Worm (Caenorhabditis elegans) whole organism, early embryonic: ENCODE results near the gene srg-64.

Experiments used
- ama-1 ChIP-seq: fragments of 150-350 bp; optimal IDR thresholded peaks from 2 replicates; lab custom pipeline; 2014
- pes-1 ChIP-seq: fragments of 200-800 bp; sonication (Bioruptor generic); IDR thresholded peaks from 2 replicates; pipeline ENCODE4 v1.3.6; 2022; ENCODE audit warnings: missing genetic modification reagents, missing genetic modification characterization, missing compliant biosample characterization
- scrt-1 ChIP-seq: fragments of 200-800 bp; sonication (Bioruptor generic); IDR thresholded peaks from 2 replicates; pipeline ENCODE4 v1.3.6; 2022; ENCODE audit warnings: missing genetic modification characterization, missing compliant biosample characterization

DNA sequence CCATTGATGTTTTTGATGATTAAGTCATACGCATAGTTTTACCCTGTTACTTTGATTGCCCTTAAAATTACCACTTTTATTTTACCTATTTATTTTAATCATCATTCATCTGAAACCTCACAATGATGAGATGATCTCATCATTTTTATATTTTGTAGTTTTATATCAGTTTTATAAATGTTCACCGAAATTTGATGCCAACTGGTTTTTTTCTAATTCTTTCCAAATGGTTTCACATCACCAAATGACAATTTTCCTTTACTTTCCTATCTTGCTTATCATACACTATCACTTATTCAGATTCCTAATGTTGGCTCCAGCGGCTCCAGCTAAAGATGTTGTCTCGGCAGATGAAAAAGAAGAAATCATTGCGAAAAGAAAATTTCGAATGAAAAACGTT is 8.8 kb downstream of the srg-64 start, which contains the start of gene lin-15A:
- no peak for TF ChIP-seq scrt-1 (GFP tag; lab: Robert Waterston, UW)
- no peak for TF ChIP-seq ama-1 (lab: Kevin White, UChicago)
- no peak for TF ChIP-seq pes-1
